Worm (Caenorhabditis elegans): ENCODE results near the gene npr-38.

- TF ChIP-seq him-1 (tag; optimal IDR thresholded peaks at IDR 0.05) (no peak), dao-5 (tag; optimal IDR thresholded peaks at IDR 0.05) (no peak)
Measured at ce11 chrX:6345785-6346184, 34.3 kb downstream of the npr-38 start.

Data from whole organism, L4/young adult.